Worm (Caenorhabditis elegans): ENCODE data around the gene jmjd-1.1.

ce11 chrII:11845954-11846353 is 39.6 kb downstream of the jmjd-1.1 start:
- no peak for TF ChIP-seq cebp-2 (GFP tag; IDR thresholded peaks at IDR 0.05)
- TF ChIP-seq nhr-80 (tag; optimal IDR thresholded peaks at IDR 0.05), result no peak
- TF ChIP-seq ets-4 (GFP tag; optimal IDR thresholded peaks at IDR 0.05), result no peak
- TF ChIP-seq Y53F4B.3 (GFP tag; IDR thresholded peaks at IDR 0.05), result no peak
- no peak for TF ChIP-seq nfyb-1 (GFP tag; IDR thresholded peaks at IDR 0.05)
- TF ChIP-seq egrh-3 (GFP tag; IDR thresholded peaks at IDR 0.05), result no peak
